Worm (Caenorhabditis elegans): ENCODE data around the gene R07B1.7.

R07B1.7 gene

ce11 chrX:9868820-9869219, at the start of gene R07B1.7:
R07B1.7 (plus strand) TSS chrX:9869120.
- TF ChIP-seq F33H1.4 (GFP tag; IDR thresholded peaks at IDR 0.05) (no peak), nfyb-1 (GFP tag; IDR thresholded peaks at IDR 0.05) (no peak), F55B11.4 (tag; optimal IDR thresholded peaks at IDR 0.05; ENCODE audit: borderline replicate concordance, insufficient read depth) (no peak), hlh-12 (tag; optimal IDR thresholded peaks at IDR 0.05) (no peak), T07F8.4 (tag; optimal IDR thresholded peaks at IDR 0.05) (no peak), ets-4 (GFP tag; optimal IDR thresholded peaks at IDR 0.05) (no peak), repo-1 (tag; optimal IDR thresholded peaks at IDR 0.05) (no peak), Y53F4B.3 (GFP tag; IDR thresholded peaks at IDR 0.05) (no peak), nhr-179 (tag; optimal IDR thresholded peaks at IDR 0.05) (no peak), K12H6.12 (tag; optimal IDR thresholded peaks at IDR 0.05) (no peak), him-1 (tag; optimal IDR thresholded peaks at IDR 0.05) (no peak), chd-7 (tag; optimal IDR thresholded peaks at IDR 0.05) (no peak), F57A8.1 (GFP tag; optimal IDR thresholded peaks at IDR 0.05) (no peak)

ce11 chrX:9822173-9822572, 46.7 kb upstream of the R07B1.7 start, which contains the start of gene dpy-22:
dpy-22 (minus strand) TSS chrX:9822273.
- TF ChIP-seq ceh-27 (GFP tag; optimal IDR thresholded peaks at IDR 0.05) (no peak), let-526 (GFP tag; IDR thresholded peaks at IDR 0.05) (no peak), repo-1 (tag; optimal IDR thresholded peaks at IDR 0.05) (no peak), attf-3 (GFP tag; conservative IDR thresholded peaks at IDR 0.05) (no peak), tlf-1 (GFP tag; optimal IDR thresholded peaks at IDR 0.05) (no peak), lin-40 (tag; optimal IDR thresholded peaks at IDR 0.05) (no peak), tbx-9 (tag; optimal IDR thresholded peaks at IDR 0.05; ENCODE audit: borderline replicate concordance) (no peak), chd-7 (tag; optimal IDR thresholded peaks at IDR 0.05) (no peak), F52B5.7 (tag; optimal IDR thresholded peaks at IDR 0.05) (no peak), K12H6.12 (tag; optimal IDR thresholded peaks at IDR 0.05) (no peak), ekl-4 (GFP tag; IDR thresholded peaks at IDR 0.05) (no peak)

- 0 out of 2 replicates have a peak, but pooled peaks have one; percentile 47 for TF ChIP-seq dox-1 (GFP tag; IDR thresholded peaks at IDR 0.05)
- no peak for TF ChIP-seq Y79H2A.3 (GFP tag; conservative IDR thresholded peaks at IDR 0.05)
- no peak for TF ChIP-seq ceh-58 (GFP tag; IDR thresholded peaks at IDR 0.05)
- TF ChIP-seq madf-3 (GFP tag; IDR thresholded peaks at IDR 0.05), result 0 out of 2 replicates have a peak, but pooled peaks have one; percentile 23
- TF ChIP-seq ceh-27 (GFP tag; optimal IDR thresholded peaks at IDR 0.05), result peak; percentile 26
- peak; percentile 62 for TF ChIP-seq nhr-80 (tag; optimal IDR thresholded peaks at IDR 0.05)
- peak; percentile 66 for TF ChIP-seq ZK185.1 (tag; optimal IDR thresholded peaks at IDR 0.05; ENCODE audit: poor library complexity, severe bottlenecking)
- no peak for TF ChIP-seq Y56A3A.18 (GFP tag; IDR thresholded peaks at IDR 0.05)
- no peak for TF ChIP-seq let-526 (GFP tag; IDR thresholded peaks at IDR 0.05)
- no peak for TF ChIP-seq mxl-1 (tag; optimal IDR thresholded peaks at IDR 0.05)
- TF ChIP-seq athp-1 (tag; optimal IDR thresholded peaks at IDR 0.05), result no peak
- no peak for TF ChIP-seq rec-8 (tag; optimal IDR thresholded peaks at IDR 0.05)
- peak; percentile 35 for TF ChIP-seq attf-5 (GFP tag; optimal IDR thresholded peaks at IDR 0.05)
- no peak for TF ChIP-seq snpc-3.4 (tag; optimal IDR thresholded peaks at IDR 0.05)
- TF ChIP-seq hmg-1.2 (GFP tag; IDR thresholded peaks at IDR 0.05), result peak; percentile 91
- TF ChIP-seq B0035.1 (tag; optimal IDR thresholded peaks at IDR 0.05), result no peak
- TF ChIP-seq zfh-2 (GFP tag; conservative IDR thresholded peaks at IDR 0.05), result peak; percentile 39; the same call in 1 of the 2 replicates
- peak; percentile 69 for TF ChIP-seq lin-40 (tag; optimal IDR thresholded peaks at IDR 0.05)
- no peak for TF ChIP-seq ccch-3 (GFP tag; optimal IDR thresholded peaks at IDR 0.05)
- TF ChIP-seq F33H1.4 (GFP tag; IDR thresholded peaks at IDR 0.05), result no peak
- TF ChIP-seq Y95B8A.8 (GFP tag; IDR thresholded peaks at IDR 0.05), result no peak
- peak; percentile 48 for TF ChIP-seq K12H6.12 (tag; optimal IDR thresholded peaks at IDR 0.05)
- peak; percentile 39; the same call in 1 of the 2 replicates for TF ChIP-seq mcd-1 (GFP tag; IDR thresholded peaks at IDR 0.05)
- TF ChIP-seq snpc-4 (GFP tag; optimal IDR thresholded peaks at IDR 0.05), result no peak
- TF ChIP-seq snpc-4 (tag; optimal IDR thresholded peaks at IDR 0.05), result no peak
- no peak for TF ChIP-seq ztf-28 (GFP tag; IDR thresholded peaks at IDR 0.05)
- 0 out of 2 replicates have a peak, but pooled peaks have one; percentile 30 for TF ChIP-seq pbrm-1 (GFP tag; IDR thresholded peaks at IDR 0.05)
- TF ChIP-seq K11D2.4 (GFP tag; IDR thresholded peaks at IDR 0.05), result 0 out of 2 replicates have a peak, but pooled peaks have one; percentile 51
These were observed 46.2 kb upstream of the R07B1.7 start for ce11 chrX:9822606-9823264.

All from whole organism, young adult.